Fruit fly (Drosophila melanogaster): ENCODE measurements around the gene sc.

- TF ChIP-seq Clk (GFP tag; optimal IDR thresholded peaks at IDR 0.05), result no peak
- no peak for TF ChIP-seq Hr96 (GFP tag; optimal IDR thresholded peaks at IDR 0.05)
- no peak for TF ChIP-seq CG7045 (GFP tag; optimal IDR thresholded peaks at IDR 0.05)
These were observed 48.2 kb downstream of the sc start for dm6 chrX:443981-444550.
